Worm (Caenorhabditis elegans): Measurements from ENCODE around the gene ivph-3.

ivph-3 gene

ce11 chrIV:3019438-3019837 lies 34.1 kb upstream of the ivph-3 start, which contains the start of gene lin-22:
Gene lin-22 (plus strand): TSS chrIV:3019738.
- TF ChIP-seq daf-12 (tag; optimal IDR thresholded peaks at IDR 0.05) (no peak), aly-2 (tag; optimal IDR thresholded peaks at IDR 0.05) (no peak), mdl-1 (tag; optimal IDR thresholded peaks at IDR 0.05) (no peak), ceh-16 (tag; optimal IDR thresholded peaks at IDR 0.05) (no peak), nhr-76 (tag; optimal IDR thresholded peaks at IDR 0.05) (no peak), elt-2 (tag; optimal IDR thresholded peaks at IDR 0.05) (no peak), egl-27 (tag; optimal IDR thresholded peaks at IDR 0.05) (no peak), lin-15B (tag; optimal IDR thresholded peaks at IDR 0.05) (no peak), jun-1 (tag; optimal IDR thresholded peaks at IDR 0.05) (no peak), nhr-237 (tag; optimal IDR thresholded peaks at IDR 0.05) (no peak), ztf-4 (tag; optimal IDR thresholded peaks at IDR 0.05) (no peak), skn-1 (tag; optimal IDR thresholded peaks at IDR 0.05) (no peak), tbx-2 (tag; optimal IDR thresholded peaks at IDR 0.05) (no peak), nhr-28 (tag; optimal IDR thresholded peaks at IDR 0.05) (no peak), nhr-12 (tag; optimal IDR thresholded peaks at IDR 0.05) (no peak), ztf-11 (tag; optimal IDR thresholded peaks at IDR 0.05) (no peak), fkh-2 (tag; optimal IDR thresholded peaks at IDR 0.05) (no peak), hmg-11 (tag; optimal IDR thresholded peaks at IDR 0.05) (no peak), sea-2 (GFP tag; optimal IDR thresholded peaks at IDR 0.05) (no peak)

ce11 chrIV:3025874-3026609 lies 27.5 kb upstream of the ivph-3 start:
- TF ChIP-seq egl-5 (tag; optimal IDR thresholded peaks at IDR 0.05): peak; percentile 22
- TF ChIP-seq nfya-1 (tag; optimal IDR thresholded peaks at IDR 0.05; ENCODE audit: insufficient read depth): peak; percentile 14
- no peak for TF ChIP-seq ZK546.5 (tag; optimal IDR thresholded peaks at IDR 0.05)
- peak; percentile 44 for TF ChIP-seq nhr-11 (tag; optimal IDR thresholded peaks at IDR 0.05)
- TF ChIP-seq ztf-4 (tag; optimal IDR thresholded peaks at IDR 0.05): no peak
- no peak for TF ChIP-seq nhr-12 (tag; optimal IDR thresholded peaks at IDR 0.05)
- no peak for TF ChIP-seq nhr-23 (tag; optimal IDR thresholded peaks at IDR 0.05)
- TF ChIP-seq aly-2 (tag; optimal IDR thresholded peaks at IDR 0.05): no peak
- TF ChIP-seq skn-1 (tag; optimal IDR thresholded peaks at IDR 0.05): no peak
- no peak for TF ChIP-seq lsy-12 (tag; optimal IDR thresholded peaks at IDR 0.05)
- TF ChIP-seq ceh-28 (tag; optimal IDR thresholded peaks at IDR 0.05): peak; percentile 62
- TF ChIP-seq lin-15B (tag; optimal IDR thresholded peaks at IDR 0.05): no peak
- TF ChIP-seq tbx-2 (tag; optimal IDR thresholded peaks at IDR 0.05): no peak
- TF ChIP-seq ceh-16 (tag; optimal IDR thresholded peaks at IDR 0.05): no peak
- peak; percentile 9 for TF ChIP-seq lin-39 (tag; optimal IDR thresholded peaks at IDR 0.05)
- no peak for TF ChIP-seq ceh-82 (tag; optimal IDR thresholded peaks at IDR 0.05)

ce11 chrIV:3028842-3029241 lies 24.7 kb upstream of the ivph-3 start, which contains the start of gene ndnf-1:
Gene ndnf-1 (minus strand): TSS chrIV:3028942.
- no peak for TF ChIP-seq fkh-10 (GFP tag; optimal IDR thresholded peaks at IDR 0.05)
- TF ChIP-seq snpc-4 (tag; optimal IDR thresholded peaks at IDR 0.05): no peak
- TF ChIP-seq lsy-12 (tag; optimal IDR thresholded peaks at IDR 0.05): no peak
- no peak for TF ChIP-seq fos-1 (tag; optimal IDR thresholded peaks at IDR 0.05)
- TF ChIP-seq egl-27 (tag; optimal IDR thresholded peaks at IDR 0.05): no peak
- TF ChIP-seq pqm-1 (tag; optimal IDR thresholded peaks at IDR 0.05): no peak
- no peak for TF ChIP-seq nfya-1 (tag; optimal IDR thresholded peaks at IDR 0.05; ENCODE audit: insufficient read depth)
- TF ChIP-seq egl-5 (tag; optimal IDR thresholded peaks at IDR 0.05): no peak
- no peak for TF ChIP-seq hmg-11 (tag; optimal IDR thresholded peaks at IDR 0.05)
- TF ChIP-seq daf-12 (tag; optimal IDR thresholded peaks at IDR 0.05): no peak
- TF ChIP-seq ceh-9 (tag; optimal IDR thresholded peaks at IDR 0.05): no peak
- no peak for TF ChIP-seq pha-4 (tag; optimal IDR thresholded peaks at IDR 0.05)
- no peak for TF ChIP-seq unc-39 (tag; optimal IDR thresholded peaks at IDR 0.05)
- TF ChIP-seq nhr-28 (tag; optimal IDR thresholded peaks at IDR 0.05): no peak
- TF ChIP-seq ceh-28 (tag; optimal IDR thresholded peaks at IDR 0.05): no peak
- TF ChIP-seq ceh-16 (tag; optimal IDR thresholded peaks at IDR 0.05): no peak
- TF ChIP-seq mml-1 (tag; optimal IDR thresholded peaks at IDR 0.05): no peak

DNA sequence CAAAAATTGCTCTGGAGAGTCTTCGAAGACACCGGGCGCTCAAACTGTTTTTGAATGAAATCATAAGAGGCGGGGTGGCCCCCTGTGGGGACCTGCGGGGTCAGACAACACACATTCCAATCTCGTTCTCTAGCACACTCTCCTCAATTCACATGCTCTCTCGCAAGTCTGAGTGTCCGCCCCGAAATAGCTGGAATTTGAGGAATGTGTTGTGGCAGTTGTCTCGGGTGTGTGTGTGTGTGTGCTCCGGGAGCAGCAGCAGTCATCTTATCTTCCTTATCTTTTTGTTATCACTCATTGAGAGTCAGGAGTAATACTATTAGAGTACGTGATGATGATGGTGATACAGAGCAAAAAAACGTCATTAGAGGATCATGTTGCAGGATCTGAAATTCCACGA lies 23.6 kb upstream of the ivph-3 start:
- no peak for TF ChIP-seq R02D3.7 (tag; optimal IDR thresholded peaks at IDR 0.05)
- TF ChIP-seq zag-1 (tag; optimal IDR thresholded peaks at IDR 0.05): no peak
- TF ChIP-seq eor-1 (tag; optimal IDR thresholded peaks at IDR 0.05): no peak
- TF ChIP-seq egl-5 (tag; optimal IDR thresholded peaks at IDR 0.05): peak; percentile 54
- peak; percentile 67 for TF ChIP-seq pqm-1 (tag; optimal IDR thresholded peaks at IDR 0.05)
- TF ChIP-seq nhr-11 (tag; optimal IDR thresholded peaks at IDR 0.05): no peak
- no peak for TF ChIP-seq nhr-67 (tag; optimal IDR thresholded peaks at IDR 0.05)
- TF ChIP-seq ama-1 (optimal IDR thresholded peaks at IDR 0.05): no peak
- TF ChIP-seq tbx-2 (tag; optimal IDR thresholded peaks at IDR 0.05): no peak
- no peak for TF ChIP-seq pha-4 (tag; optimal IDR thresholded peaks at IDR 0.05)
- TF ChIP-seq nhr-12 (tag; optimal IDR thresholded peaks at IDR 0.05): no peak
- no peak for TF ChIP-seq ceh-9 (tag; optimal IDR thresholded peaks at IDR 0.05)
- TF ChIP-seq elt-3 (tag; optimal IDR thresholded peaks at IDR 0.05): no peak
- no peak for TF ChIP-seq ceh-28 (tag; optimal IDR thresholded peaks at IDR 0.05)
- no peak for TF ChIP-seq lin-15B (tag; optimal IDR thresholded peaks at IDR 0.05)
- no peak for TF ChIP-seq nhr-23 (tag; optimal IDR thresholded peaks at IDR 0.05)
- no peak for TF ChIP-seq aly-2 (tag; optimal IDR thresholded peaks at IDR 0.05)
- no peak for TF ChIP-seq nhr-237 (tag; optimal IDR thresholded peaks at IDR 0.05)
- peak; percentile 69 for TF ChIP-seq elt-2 (tag; optimal IDR thresholded peaks at IDR 0.05)
- no peak for TF ChIP-seq mdl-1 (tag; optimal IDR thresholded peaks at IDR 0.05)
- TF ChIP-seq unc-62 (GFP tag; optimal IDR thresholded peaks at IDR 0.05): no peak
- TF ChIP-seq nhr-77 (tag; optimal IDR thresholded peaks at IDR 0.05): no peak
- TF ChIP-seq fkh-10 (GFP tag; optimal IDR thresholded peaks at IDR 0.05): no peak
- no peak for TF ChIP-seq nhr-28 (tag; optimal IDR thresholded peaks at IDR 0.05)
- TF ChIP-seq jun-1 (tag; optimal IDR thresholded peaks at IDR 0.05): no peak

Measured in whole organism, L3 larva.